Worm (Caenorhabditis elegans) whole organism, young adult: ENCODE measurements around the gene fbxa-183.

Experiments used
- B0019.2 ChIP-seq: fragments of 200-800 bp; sonication (Bioruptor generic); conservative IDR thresholded peaks from 2 replicates; pipeline ENCODE4 v1.3.6; 2022; ENCODE audit warnings: missing genetic modification reagents, missing genetic modification characterization, missing compliant biosample characterization
- B0336.3 ChIP-seq: fragments of 200-800 bp; sonication (Bioruptor generic); IDR thresholded peaks from 2 replicates; pipeline ENCODE4 v1.3.6; 2022; ENCODE audit warnings: missing genetic modification characterization, missing compliant biosample characterization
- C06A6.2 ChIP-seq: fragments of 200-800 bp; sonication (Bioruptor generic); conservative IDR thresholded peaks from 2 replicates; pipeline ENCODE4 v1.3.6; 2022; ENCODE audit warnings: missing genetic modification characterization, missing compliant biosample characterization
- C17E4.6 ChIP-seq: fragments of 200-800 bp; sonication (Bioruptor generic); IDR thresholded peaks from 2 replicates; pipeline ENCODE4 v1.3.6; 2022; ENCODE audit warnings: missing genetic modification reagents, missing genetic modification characterization, missing compliant biosample characterization
- D2030.7 ChIP-seq: fragments of 200-800 bp; sonication (Bioruptor generic); IDR thresholded peaks from 2 replicates; pipeline ENCODE4 v1.3.6; 2022; ENCODE audit warnings: missing genetic modification reagents, missing genetic modification characterization, missing compliant biosample characterization
- F22D6.2 ChIP-seq: sonication (generic microtip); optimal IDR thresholded peaks from 2 replicates; lab custom pipeline; 2016; ENCODE audit warnings: mild to moderate bottlenecking, missing genetic modification characterization, missing compliant biosample characterization
- F23B12.7 ChIP-seq: sonication (generic microtip); optimal IDR thresholded peaks from 2 replicates; lab custom pipeline; 2017; ENCODE audit warnings: missing genetic modification characterization, mild to moderate bottlenecking, missing compliant biosample characterization, antibody characterized with exemption, moderate library complexity; ENCODE audit not compliant: insufficient read depth
- F37B4.10 ChIP-seq: fragments of 200-800 bp; sonication (Bioruptor generic); IDR thresholded peaks from 2 replicates; pipeline ENCODE4 v1.3.6; 2022; ENCODE audit warnings: missing genetic modification characterization, missing compliant biosample characterization
- F39B2.1 ChIP-seq: fragments of 200-800 bp; sonication (Bioruptor generic); IDR thresholded peaks from 2 replicates; pipeline ENCODE4 v1.3.6; 2022; ENCODE audit warnings: missing genetic modification reagents, missing genetic modification characterization, missing compliant biosample characterization
- F57A8.1 ChIP-seq: fragments of 200-800 bp; sonication (Bioruptor generic); optimal IDR thresholded peaks from 2 replicates; lab custom pipeline; 2018; ENCODE audit warnings: mild to moderate bottlenecking, missing genetic modification characterization, moderate library complexity, missing compliant biosample characterization
- K11D2.4 ChIP-seq: fragments of 200-800 bp; sonication (Bioruptor generic); IDR thresholded peaks from 2 replicates; pipeline ENCODE4 v1.3.6; 2022; ENCODE audit warnings: missing genetic modification reagents, missing genetic modification characterization, missing compliant biosample characterization
- T07F8.4 ChIP-seq: sonication (generic microtip); optimal IDR thresholded peaks from 2 replicates; lab custom pipeline; 2016; ENCODE audit warnings: mild to moderate bottlenecking, missing genetic modification characterization, moderate library complexity, missing compliant biosample characterization
- Y79H2A.3 ChIP-seq: fragments of 200-800 bp; sonication (Bioruptor generic); conservative IDR thresholded peaks from 2 replicates; pipeline ENCODE4 v1.3.6; 2022; ENCODE audit warnings: missing genetic modification reagents, missing genetic modification characterization, missing compliant biosample characterization
- attf-5 ChIP-seq: fragments of 200-800 bp; sonication (Bioruptor generic); optimal IDR thresholded peaks from 2 replicates; lab custom pipeline; 2018; ENCODE audit warnings: mild to moderate bottlenecking, missing genetic modification characterization, missing compliant biosample characterization
- ceh-27 ChIP-seq: fragments of 200-800 bp; sonication (Bioruptor generic); optimal IDR thresholded peaks from 2 replicates; lab custom pipeline; 2018; ENCODE audit warnings: mild to moderate bottlenecking, missing genetic modification characterization, moderate library complexity, missing compliant biosample characterization
- ceh-40 ChIP-seq: fragments of 200-800 bp; sonication (Bioruptor generic); IDR thresholded peaks from 2 replicates; pipeline ENCODE4 v1.3.6; 2022; ENCODE audit warnings: missing genetic modification characterization, missing compliant biosample characterization
- ceh-58 ChIP-seq: fragments of 200-800 bp; sonication (Bioruptor generic); IDR thresholded peaks from 2 replicates; pipeline ENCODE4 v1.3.6; 2022; ENCODE audit warnings: missing genetic modification characterization, missing compliant biosample characterization
- dpff-1 ChIP-seq: sonication (generic microtip); optimal IDR thresholded peaks from 2 replicates; lab custom pipeline; 2017; ENCODE audit warnings: mild to moderate bottlenecking, missing genetic modification characterization, missing compliant biosample characterization
- efl-1 ChIP-seq: fragments of 150-350 bp; optimal IDR thresholded peaks from 2 replicates; lab custom pipeline; 2014; ENCODE audit warnings: missing biosample characterization, missing genetic modification reagents, missing genetic modification characterization
- egrh-3 ChIP-seq: fragments of 200-800 bp; sonication (Bioruptor generic); IDR thresholded peaks from 2 replicates; pipeline ENCODE4 v1.3.6; 2022; ENCODE audit warnings: missing genetic modification reagents, missing genetic modification characterization, missing compliant biosample characterization
- fkh-3 ChIP-seq: sonication (generic microtip); optimal IDR thresholded peaks from 2 replicates; lab custom pipeline; 2016; ENCODE audit warnings: mild to moderate bottlenecking, missing genetic modification characterization, missing compliant biosample characterization
- him-1 ChIP-seq: sonication (generic microtip); optimal IDR thresholded peaks from 2 replicates; lab custom pipeline; 2016; ENCODE audit warnings: missing genotype, missing genetic modification reagents, missing genetic modification characterization, missing compliant biosample characterization
- hlh-26 ChIP-seq: fragments of 200-800 bp; sonication (Bioruptor generic); conservative IDR thresholded peaks from 2 replicates; pipeline ENCODE4 v1.3.6; 2022; ENCODE audit warnings: missing genetic modification reagents, missing genetic modification characterization, missing compliant biosample characterization
- hrde-1 ChIP-seq: sonication (generic microtip); optimal IDR thresholded peaks from 2 replicates; lab custom pipeline; 2016; ENCODE audit warnings: missing genetic modification characterization, mild to moderate bottlenecking, missing compliant biosample characterization, moderate library complexity, missing genotype, missing genetic modification reagents, borderline replicate concordance
- lag-1 ChIP-seq: fragments of 200-800 bp; sonication (Bioruptor generic); IDR thresholded peaks from 2 replicates; pipeline ENCODE4 v1.3.6; 2022; ENCODE audit warnings: missing genetic modification reagents, missing genetic modification characterization, missing compliant biosample characterization
- let-526 ChIP-seq: fragments of 200-800 bp; sonication (Bioruptor generic); IDR thresholded peaks from 2 replicates; pipeline ENCODE4 v1.3.6; 2022; ENCODE audit warnings: missing genetic modification reagents, missing genetic modification characterization, missing compliant biosample characterization
- let-607 ChIP-seq, 2 experiments: fragments of 200-800 bp in 1 of 2; sonication (Bioruptor generic) in 1 of 2; sonication (generic microtip) in 1 of 2; optimal IDR thresholded peaks; 2 replicates each; lab custom pipeline; 2016 to 2018; ENCODE audit warnings: mild to moderate bottlenecking in 2 of 2, missing compliant biosample characterization in 2 of 2, missing genetic modification characterization in 2 of 2, moderate library complexity in 2 of 2, missing genotype in 1 of 2
- lir-1 ChIP-seq: fragments of 200-800 bp; sonication (Bioruptor generic); conservative IDR thresholded peaks from 2 replicates; pipeline ENCODE4 v1.3.6; 2022; ENCODE audit warnings: missing genetic modification reagents, missing genetic modification characterization, missing compliant biosample characterization
- lsl-1 ChIP-seq: fragments of 200-800 bp; sonication (Bioruptor generic); optimal IDR thresholded peaks from 2 replicates; lab custom pipeline; 2018; ENCODE audit warnings: mild to moderate bottlenecking, missing genetic modification characterization, moderate library complexity, missing compliant biosample characterization
- lsy-27 ChIP-seq: sonication (generic microtip); optimal IDR thresholded peaks from 2 replicates; lab custom pipeline; 2017; ENCODE audit warnings: missing genetic modification characterization, mild to moderate bottlenecking, missing compliant biosample characterization, antibody characterized with exemption, missing genotype, borderline replicate concordance; ENCODE audit not compliant: insufficient read depth
- madf-6 ChIP-seq: fragments of 200-800 bp; sonication (Bioruptor generic); IDR thresholded peaks from 2 replicates; pipeline ENCODE4 v1.3.6; 2022; ENCODE audit warnings: missing genetic modification reagents, missing genetic modification characterization, missing compliant biosample characterization
- madf-8 ChIP-seq: fragments of 200-800 bp; sonication (Bioruptor generic); conservative IDR thresholded peaks from 2 replicates; pipeline ENCODE4 v1.3.6; 2022; ENCODE audit warnings: missing genetic modification reagents, missing genetic modification characterization, missing compliant biosample characterization
- nfya-2 ChIP-seq: fragments of 200-800 bp; sonication (Bioruptor generic); IDR thresholded peaks from 2 replicates; pipeline ENCODE4 v1.3.6; 2022; ENCODE audit warnings: missing genetic modification reagents, missing genetic modification characterization, missing compliant biosample characterization
- nhr-120 ChIP-seq: fragments of 200-800 bp; sonication (Bioruptor generic); IDR thresholded peaks from 2 replicates; pipeline ENCODE4 v1.3.6; 2022; ENCODE audit warnings: missing genetic modification characterization, missing compliant biosample characterization
- nhr-27 ChIP-seq: fragments of 200-800 bp; sonication (Bioruptor generic); optimal IDR thresholded peaks from 2 replicates; lab custom pipeline; 2018; ENCODE audit warnings: mild to moderate bottlenecking, missing genetic modification characterization, moderate library complexity, missing compliant biosample characterization
- nhr-90 ChIP-seq: sonication (generic microtip); optimal IDR thresholded peaks from 2 replicates; lab custom pipeline; 2016; ENCODE audit warnings: missing genotype, mild to moderate bottlenecking, missing genetic modification characterization, missing compliant biosample characterization
- pha-4 ChIP-seq: fragments of 150-350 bp; sonication (generic microtip); optimal IDR thresholded peaks from 2 replicates; lab custom pipeline; 2014; ENCODE audit warnings: missing biosample characterization, missing genetic modification reagents, missing genetic modification characterization
- repo-1 ChIP-seq: sonication (generic microtip); optimal IDR thresholded peaks from 2 replicates; lab custom pipeline; 2017; ENCODE audit warnings: mild to moderate bottlenecking, missing genetic modification characterization, missing compliant biosample characterization
- snpc-1.1 ChIP-seq: sonication (generic microtip); optimal IDR thresholded peaks from 2 replicates; lab custom pipeline; 2017; ENCODE audit warnings: missing genetic modification characterization, mild to moderate bottlenecking, missing compliant biosample characterization, antibody characterized with exemption, moderate library complexity, missing genotype, missing genetic modification reagents; ENCODE audit not compliant: insufficient read depth
- somi-1 ChIP-seq: fragments of 200-800 bp; sonication (Bioruptor generic); optimal IDR thresholded peaks from 2 replicates; lab custom pipeline; 2018; ENCODE audit warnings: mild to moderate bottlenecking, missing genetic modification characterization, missing compliant biosample characterization
- tbp1 ChIP-seq: fragments of 200-800 bp; sonication (Bioruptor generic); optimal IDR thresholded peaks from 2 replicates; lab custom pipeline; 2018; ENCODE audit warnings: mild to moderate bottlenecking, missing genetic modification characterization, missing compliant biosample characterization
- zfh-2 ChIP-seq: fragments of 200-800 bp; sonication (Bioruptor generic); conservative IDR thresholded peaks from 2 replicates; pipeline ENCODE4 v1.3.6; 2022; ENCODE audit warnings: missing genetic modification reagents, missing genetic modification characterization, missing compliant biosample characterization
- ztf-18 ChIP-seq: sonication (generic microtip); optimal IDR thresholded peaks from 2 replicates; lab custom pipeline; 2016; ENCODE audit warnings: missing genotype, mild to moderate bottlenecking, missing genetic modification characterization, missing compliant biosample characterization
- ztf-22 ChIP-seq: fragments of 200-800 bp; sonication (Bioruptor generic); optimal IDR thresholded peaks from 2 replicates; lab custom pipeline; 2018; ENCODE audit warnings: mild to moderate bottlenecking, missing genetic modification characterization, moderate library complexity, missing compliant biosample characterization
- ztf-26 ChIP-seq: sonication (generic microtip); optimal IDR thresholded peaks from 2 replicates; lab custom pipeline; 2017; ENCODE audit warnings: missing genetic modification characterization, missing compliant biosample characterization
- ztf-28 ChIP-seq: fragments of 200-800 bp; sonication (Bioruptor generic); IDR thresholded peaks from 2 replicates; pipeline ENCODE4 v1.3.6; 2022; ENCODE audit warnings: missing genetic modification reagents, missing genetic modification characterization, missing compliant biosample characterization

The fbxa-183 gene

DNA sequence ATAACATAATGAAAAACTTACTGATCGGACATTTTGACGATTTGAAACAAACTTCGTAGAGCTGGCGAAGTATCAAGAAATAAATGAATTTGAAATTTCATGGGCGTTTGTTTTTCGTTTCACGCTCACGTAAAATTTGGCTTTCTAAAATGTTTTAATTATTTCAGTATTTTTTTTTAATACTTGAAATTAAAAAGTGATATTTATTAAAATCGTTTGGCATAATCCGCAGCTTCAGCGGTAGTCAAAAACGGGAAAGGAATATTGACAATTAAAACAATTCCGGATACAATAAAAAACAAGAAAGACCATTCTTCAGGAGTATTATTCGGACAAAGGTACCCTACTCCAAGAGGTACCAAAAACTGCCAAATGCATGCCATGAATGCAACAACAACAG lies at the start of gene fbxa-183:
TSS of gene fbxa-183 (minus strand) at position 101 of the 400 bp plus-strand sequence.
- TF ChIP-seq lsy-27 (tag; lab: Kevin White, UChicago) = no peak
- TF ChIP-seq ztf-18 (tag; lab: Kevin White, UChicago) = no peak
- TF ChIP-seq madf-6 (GFP tag; lab: Robert Waterston, UW) = no peak
- TF ChIP-seq ceh-27 (GFP tag; lab: Kevin White, UChicago) = no peak
- no peak for TF ChIP-seq F57A8.1 (GFP tag; lab: Kevin White, UChicago)
- no peak for TF ChIP-seq F37B4.10 (GFP tag; lab: Robert Waterston, UW)
- no peak for TF ChIP-seq fkh-3 (tag; lab: Kevin White, UChicago)
- no peak for TF ChIP-seq lir-1
- TF ChIP-seq ceh-58 (GFP tag; lab: Robert Waterston, UW) = no peak
- no peak for TF ChIP-seq him-1
- TF ChIP-seq F23B12.7 (tag; lab: Kevin White, UChicago) = no peak
- TF ChIP-seq nhr-90 (tag; lab: Kevin White, UChicago) = no peak
- TF ChIP-seq B0336.3 = no peak

DNA sequence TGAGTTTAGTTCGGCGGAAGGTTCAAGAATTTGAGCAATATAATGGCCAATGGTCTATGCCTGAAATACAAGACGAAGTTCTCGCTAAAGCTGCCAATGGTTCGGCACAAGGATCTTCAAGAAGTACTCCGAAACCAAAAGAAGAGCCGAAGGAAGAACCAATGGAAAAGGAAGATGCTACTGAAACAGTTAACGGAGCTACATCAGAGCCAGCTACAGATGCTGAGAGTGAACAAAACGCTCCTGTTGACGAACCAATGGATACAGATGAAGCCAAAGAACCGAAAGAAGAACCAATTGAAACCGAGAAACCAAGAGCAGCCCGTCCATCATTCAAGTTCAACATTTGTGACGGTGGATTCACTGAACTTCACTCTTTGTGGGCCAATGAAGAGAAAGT lies 48.7 kb upstream of the fbxa-183 start:
- TF ChIP-seq tbp1 (GFP tag; lab: Kevin White, UChicago) (no peak), madf-8 (GFP tag; lab: Robert Waterston, UW) (no peak), Y79H2A.3 (no peak), B0019.2 (GFP tag; lab: Robert Waterston, UW) (no peak), ceh-40 (GFP tag; lab: Robert Waterston, UW) (no peak), let-607 (tag; optimal IDR thresholded peaks at IDR 0.05; lab: Kevin White, UChicago) (no peak), snpc-1.1 (tag; lab: Kevin White, UChicago) (no peak), egrh-3 (no peak), zfh-2 (GFP tag; lab: Robert Waterston, UW) (no peak), pha-4 (tag; lab: Kevin White, UChicago) (no peak), nhr-120 (GFP tag; lab: Robert Waterston, UW) (no peak), let-526 (GFP tag; lab: Robert Waterston, UW) (no peak), T07F8.4 (tag; lab: Kevin White, UChicago) (no peak), hlh-26 (no peak), dpff-1 (tag; lab: Kevin White, UChicago) (no peak), lag-1 (GFP tag; lab: Robert Waterston, UW) (no peak), C06A6.2 (GFP tag; lab: Robert Waterston, UW) (no peak), F22D6.2 (no peak), ztf-22 (GFP tag; lab: Kevin White, UChicago) (no peak)

DNA sequence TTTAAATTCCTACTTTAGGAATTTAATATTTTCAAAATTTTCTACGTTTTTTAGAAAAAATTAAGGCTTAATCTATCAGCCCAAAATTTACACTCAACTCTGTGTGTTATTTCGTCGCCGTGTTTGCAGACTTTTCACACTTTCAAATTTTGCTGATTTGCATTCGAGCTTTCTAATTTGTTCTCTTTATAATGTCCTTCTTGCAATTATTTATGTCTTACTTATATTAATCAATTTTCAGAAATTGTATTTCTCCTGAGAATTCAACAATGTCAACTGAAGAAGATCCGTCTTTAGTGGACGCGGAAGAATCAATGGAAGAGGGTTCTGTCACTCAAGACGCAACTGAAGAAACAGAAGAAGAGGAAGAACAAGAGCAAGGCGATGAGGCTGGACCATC lies 44.0 kb upstream of the fbxa-183 start, which contains the start of gene let-418:
TSS of gene let-418 (plus strand) at position 242 of the 400 bp plus-strand sequence.
- TF ChIP-seq efl-1 (GFP tag; lab: Kevin White, UChicago) (no peak), ztf-26 (tag; lab: Kevin White, UChicago) (no peak), somi-1 (GFP tag; lab: Kevin White, UChicago) (no peak), lag-1 (GFP tag; lab: Robert Waterston, UW) (no peak), F39B2.1 (no peak), hrde-1 (tag; lab: Kevin White, UChicago) (no peak), C17E4.6 (GFP tag; lab: Robert Waterston, UW) (no peak), nhr-27 (tag; lab: Kevin White, UChicago) (no peak), dpff-1 (tag; lab: Kevin White, UChicago) (no peak), D2030.7 (GFP tag; lab: Robert Waterston, UW) (no peak), let-607 (tag; optimal IDR thresholded peaks at IDR 0.05; lab: Kevin White, UChicago) (no peak), K11D2.4 (GFP tag; lab: Robert Waterston, UW) (no peak), nfya-2 (GFP tag; lab: Robert Waterston, UW) (no peak), attf-5 (no peak), repo-1 (tag; lab: Kevin White, UChicago) (no peak), ztf-28 (no peak), hlh-26 (no peak), lsl-1 (GFP tag; lab: Kevin White, UChicago) (no peak), F23B12.7 (tag; lab: Kevin White, UChicago) (no peak)
